Worm (Caenorhabditis elegans): ENCODE data around the gene nhr-166.
A peak's percentile ranks its signal among the peaks of the same experiment; 100 is the strongest.

DNA sequence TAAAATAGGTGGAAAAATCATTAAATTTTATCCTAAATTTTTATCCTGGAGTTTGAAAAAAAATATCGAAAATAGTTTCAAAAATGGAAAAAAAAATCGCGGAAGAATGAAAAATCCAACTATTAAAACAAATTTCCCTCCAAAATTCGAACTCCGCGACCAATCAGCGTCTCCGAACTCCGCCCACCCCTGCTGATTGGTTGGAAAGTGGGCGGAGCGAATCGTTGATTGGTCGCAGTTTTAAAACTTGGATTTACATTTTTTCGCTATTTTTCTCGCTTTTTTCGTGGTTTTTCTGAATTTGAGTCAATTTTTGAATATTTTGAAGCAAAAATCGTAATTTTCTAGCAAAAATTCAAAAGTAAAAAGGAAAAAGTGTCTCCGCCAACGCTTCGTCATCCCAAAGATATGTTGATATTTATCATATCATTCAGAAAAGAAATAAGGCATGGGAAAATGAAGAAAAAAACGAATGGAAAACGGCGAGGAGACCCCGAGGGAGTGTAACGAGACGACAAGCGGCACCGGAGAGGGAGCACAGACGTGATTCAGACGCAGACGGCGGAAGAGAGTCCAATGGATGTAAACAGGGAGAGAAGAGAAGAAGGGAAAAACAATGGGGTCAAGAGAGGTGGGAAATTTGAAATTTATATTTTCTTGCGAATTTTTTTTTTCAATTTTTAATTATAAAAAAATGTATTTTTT is 50.6 kb downstream of the nhr-166 start:
- TF ChIP-seq ztf-11 (tag; optimal IDR thresholded peaks at IDR 0.05) (no peak), lin-13 (tag; optimal IDR thresholded peaks at IDR 0.05) (peak; percentile 38), unc-62 (GFP tag; optimal IDR thresholded peaks at IDR 0.05) (peak; percentile 36)

Data from whole organism, mixed stage, embryonic.